Worm (Caenorhabditis elegans) whole organism, early embryonic: Measurements from ENCODE around the gene acdh-12.

Experiments used
- B0310.2 ChIP-seq: sonication (generic microtip); optimal IDR thresholded peaks from 2 replicates; lab custom pipeline; 2016; ENCODE audit warnings: mild to moderate bottlenecking, missing genetic modification characterization, missing compliant biosample characterization
- F13C5.2 ChIP-seq: sonication (generic microtip); optimal IDR thresholded peaks from 2 replicates; lab custom pipeline; 2017; ENCODE audit warnings: mild to moderate bottlenecking, missing genetic modification characterization, inconsistent platforms, missing compliant biosample characterization
- aly-1 ChIP-seq: sonication (generic microtip); optimal IDR thresholded peaks from 2 replicates; lab custom pipeline; 2016; ENCODE audit warnings: missing genetic modification characterization, missing compliant biosample characterization
- ama-1 ChIP-seq: fragments of 150-350 bp; optimal IDR thresholded peaks from 2 replicates; lab custom pipeline; 2014
- ceh-13 ChIP-seq: fragments of 200-800 bp; sonication (Bioruptor generic); optimal IDR thresholded peaks from 2 replicates; lab custom pipeline; 2018; ENCODE audit warnings: mild to moderate bottlenecking, missing genetic modification characterization, missing compliant biosample characterization
- ceh-36 ChIP-seq: sonication (generic microtip); optimal IDR thresholded peaks from 2 replicates; lab custom pipeline; 2016; ENCODE audit warnings: missing genetic modification characterization, inconsistent platforms, missing compliant biosample characterization
- ets-7 ChIP-seq: sonication (generic microtip); optimal IDR thresholded peaks from 2 replicates; lab custom pipeline; 2016; ENCODE audit warnings: missing genotype, missing genetic modification characterization, missing compliant biosample characterization
- flt-1 ChIP-seq: fragments of 200-800 bp; sonication (Bioruptor generic); IDR thresholded peaks from 2 replicates; pipeline ENCODE4 v1.3.6; 2022; ENCODE audit warnings: missing genetic modification characterization, missing compliant biosample characterization
- hmbx-1 ChIP-seq: sonication (generic microtip); optimal IDR thresholded peaks from 2 replicates; lab custom pipeline; 2016; ENCODE audit warnings: mild to moderate bottlenecking, missing genetic modification characterization, missing compliant biosample characterization
- hmg-4 ChIP-seq: fragments of 200-800 bp; sonication (Bioruptor generic); optimal IDR thresholded peaks from 2 replicates; lab custom pipeline; 2018; ENCODE audit warnings: mild to moderate bottlenecking, missing genetic modification characterization, missing compliant biosample characterization
- hnd-1 ChIP-seq: sonication (generic microtip); optimal IDR thresholded peaks from 2 replicates; lab custom pipeline; 2016; ENCODE audit warnings: missing genetic modification characterization, missing compliant biosample characterization
- pes-1 ChIP-seq: fragments of 200-800 bp; sonication (Bioruptor generic); IDR thresholded peaks from 2 replicates; pipeline ENCODE4 v1.3.6; 2022; ENCODE audit warnings: missing genetic modification reagents, missing genetic modification characterization, missing compliant biosample characterization
- scrt-1 ChIP-seq: fragments of 200-800 bp; sonication (Bioruptor generic); IDR thresholded peaks from 2 replicates; pipeline ENCODE4 v1.3.6; 2022; ENCODE audit warnings: missing genetic modification characterization, missing compliant biosample characterization
- sea-1 ChIP-seq: fragments of 200-800 bp; sonication (Bioruptor generic); conservative IDR thresholded peaks from 2 replicates; pipeline ENCODE4 v1.3.6; 2022; ENCODE audit warnings: missing genetic modification characterization, missing compliant biosample characterization
- tbx-11 ChIP-seq: fragments of 200-800 bp; sonication (Bioruptor generic); IDR thresholded peaks from 2 replicates; pipeline ENCODE4 v1.3.6; 2022; ENCODE audit warnings: missing genetic modification characterization, missing compliant biosample characterization
- tbx-37 ChIP-seq: fragments of 200-800 bp; sonication (Bioruptor generic); conservative IDR thresholded peaks from 2 replicates; pipeline ENCODE4 v1.3.6; 2022; ENCODE audit warnings: missing genetic modification reagents, missing genetic modification characterization, missing compliant biosample characterization
- tra-4 ChIP-seq: sonication (generic microtip); optimal IDR thresholded peaks from 2 replicates; lab custom pipeline; 2017; ENCODE audit warnings: missing genetic modification characterization, missing compliant biosample characterization

Gene acdh-12

ce11 chrII:7166768-7167167 is 28.7 kb downstream of the acdh-12 start:
- TF ChIP-seq tbx-37: no peak
- no peak for TF ChIP-seq tbx-11 (GFP tag; lab: Robert Waterston, UW)
- no peak for TF ChIP-seq sea-1 (GFP tag; lab: Robert Waterston, UW)
- no peak for TF ChIP-seq ceh-13 (GFP tag; lab: Kevin White, UChicago)
- no peak for TF ChIP-seq tra-4 (tag; lab: Kevin White, UChicago)
- TF ChIP-seq pes-1 (GFP tag; lab: Robert Waterston, UW): no peak
- TF ChIP-seq ama-1 (lab: Kevin White, UChicago): no peak
- TF ChIP-seq ceh-36 (tag; lab: Kevin White, UChicago): no peak
- TF ChIP-seq F13C5.2: no peak
- TF ChIP-seq aly-1 (tag; lab: Kevin White, UChicago): no peak
- TF ChIP-seq hmg-4: no peak
- TF ChIP-seq flt-1 (GFP tag; lab: Robert Waterston, UW): no peak
- no peak for TF ChIP-seq hnd-1 (tag; lab: Kevin White, UChicago)

ce11 chrII:7165749-7166148 is 29.7 kb downstream of the acdh-12 start, which contains the start of gene mfsd-13.2:
Gene mfsd-13.2 (minus strand): TSS chrII:7165849.
- TF ChIP-seq ceh-36 (tag; lab: Kevin White, UChicago): no peak
- no peak for TF ChIP-seq hmg-4
- TF ChIP-seq pes-1 (GFP tag; lab: Robert Waterston, UW): no peak
- no peak for TF ChIP-seq B0310.2 (tag; lab: Kevin White, UChicago)
- TF ChIP-seq hnd-1 (tag; lab: Kevin White, UChicago): no peak
- TF ChIP-seq aly-1 (tag; lab: Kevin White, UChicago): no peak
- TF ChIP-seq ceh-13 (GFP tag; lab: Kevin White, UChicago): no peak
- no peak for TF ChIP-seq tbx-37
- TF ChIP-seq ama-1 (lab: Kevin White, UChicago): no peak
- TF ChIP-seq tbx-11 (GFP tag; lab: Robert Waterston, UW): no peak
- no peak for TF ChIP-seq hmbx-1 (tag; lab: Kevin White, UChicago)
- no peak for TF ChIP-seq ets-7 (tag; lab: Kevin White, UChicago)
- TF ChIP-seq flt-1 (GFP tag; lab: Robert Waterston, UW): no peak
- TF ChIP-seq sea-1 (GFP tag; lab: Robert Waterston, UW): no peak
- TF ChIP-seq scrt-1 (GFP tag; lab: Robert Waterston, UW): no peak
- TF ChIP-seq tra-4 (tag; lab: Kevin White, UChicago): no peak
- TF ChIP-seq F13C5.2: no peak

DNA sequence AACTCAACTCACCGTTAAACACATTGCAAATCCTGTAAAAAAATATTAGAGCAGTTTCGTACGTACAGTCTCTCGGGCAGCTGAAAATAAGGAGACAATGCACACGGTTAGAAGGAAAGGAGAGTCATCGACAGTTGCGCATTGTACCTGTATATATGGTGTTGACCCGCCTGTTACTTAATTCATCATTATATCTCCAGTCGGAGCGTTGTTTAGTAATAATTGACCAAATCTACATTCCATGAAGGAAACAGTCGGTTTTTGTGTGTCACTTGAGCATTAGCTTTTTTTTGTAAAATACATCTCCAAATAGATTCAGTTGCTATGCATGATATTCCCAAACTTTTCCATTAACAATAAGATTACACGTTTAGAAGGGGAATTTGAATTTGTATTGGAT is 33.9 kb downstream of the acdh-12 start, which contains the start of gene C27H5.12:
Gene C27H5.12 (minus strand): TSS at position 101 of the 400 bp plus-strand sequence.
- TF ChIP-seq hmg-4: no peak
- TF ChIP-seq tbx-37: no peak
- TF ChIP-seq flt-1 (GFP tag; lab: Robert Waterston, UW): no peak
- TF ChIP-seq ets-7 (tag; lab: Kevin White, UChicago): no peak
- TF ChIP-seq hmbx-1 (tag; lab: Kevin White, UChicago): no peak

ce11 chrII:7157415-7157814 is 38.0 kb downstream of the acdh-12 start:
- TF ChIP-seq ama-1 (lab: Kevin White, UChicago) (no peak), ceh-36 (tag; lab: Kevin White, UChicago) (no peak), hmg-4 (no peak), hmbx-1 (tag; lab: Kevin White, UChicago) (no peak), aly-1 (tag; lab: Kevin White, UChicago) (no peak), tbx-11 (GFP tag; lab: Robert Waterston, UW) (no peak), tbx-37 (no peak), ceh-13 (GFP tag; lab: Kevin White, UChicago) (no peak), hnd-1 (tag; lab: Kevin White, UChicago) (no peak), ets-7 (tag; lab: Kevin White, UChicago) (no peak), scrt-1 (GFP tag; lab: Robert Waterston, UW) (no peak), pes-1 (GFP tag; lab: Robert Waterston, UW) (no peak)

ce11 chrII:7155392-7155791 is 40.0 kb downstream of the acdh-12 start, which contains the start of gene C27H5.2:
Gene C27H5.2 (plus strand): TSS chrII:7155581.
- no peak for TF ChIP-seq tbx-37
- no peak for TF ChIP-seq ama-1 (lab: Kevin White, UChicago)
- no peak for TF ChIP-seq ets-7 (tag; lab: Kevin White, UChicago)
- TF ChIP-seq sea-1 (GFP tag; lab: Robert Waterston, UW): no peak
- TF ChIP-seq hmg-4: no peak
- TF ChIP-seq pes-1 (GFP tag; lab: Robert Waterston, UW): no peak
- no peak for TF ChIP-seq ceh-36 (tag; lab: Kevin White, UChicago)

ce11 chrII:7154711-7155110 is 40.7 kb downstream of the acdh-12 start:
- TF ChIP-seq scrt-1 (GFP tag; lab: Robert Waterston, UW): no peak
- TF ChIP-seq sea-1 (GFP tag; lab: Robert Waterston, UW): no peak
- no peak for TF ChIP-seq F13C5.2
- no peak for TF ChIP-seq B0310.2 (tag; lab: Kevin White, UChicago)
- no peak for TF ChIP-seq hmg-4
- TF ChIP-seq tra-4 (tag; lab: Kevin White, UChicago): no peak
- peak; percentile 38 for TF ChIP-seq aly-1 (tag; lab: Kevin White, UChicago)
- TF ChIP-seq pes-1 (GFP tag; lab: Robert Waterston, UW): no peak
- TF ChIP-seq ets-7 (tag; lab: Kevin White, UChicago): no peak

- peak; percentile 46 for TF ChIP-seq hmg-4
- peak; percentile 39 for TF ChIP-seq ceh-36 (tag; lab: Kevin White, UChicago)
- TF ChIP-seq F13C5.2: peak; percentile 89
- TF ChIP-seq hnd-1 (tag; lab: Kevin White, UChicago): peak; percentile 1
- peak; percentile 33; the same call in 1 of the 2 replicates for TF ChIP-seq tbx-37
- no peak for TF ChIP-seq B0310.2 (tag; lab: Kevin White, UChicago)
- peak; percentile 48; the same call in 1 of the 2 replicates for TF ChIP-seq tbx-11 (GFP tag; lab: Robert Waterston, UW)
- TF ChIP-seq sea-1 (GFP tag; lab: Robert Waterston, UW): no peak; the same call in 1 of the 2 replicates
- peak; percentile 64; the same call in 1 of the 2 replicates for TF ChIP-seq flt-1 (GFP tag; lab: Robert Waterston, UW)
- TF ChIP-seq scrt-1 (GFP tag; lab: Robert Waterston, UW): peak; percentile 58; the same call in 1 of the 2 replicates
- peak; percentile 19 for TF ChIP-seq hmbx-1 (tag; lab: Kevin White, UChicago)
- TF ChIP-seq ceh-13 (GFP tag; lab: Kevin White, UChicago): no peak
- TF ChIP-seq ama-1 (lab: Kevin White, UChicago): no peak
- peak; percentile 77 for TF ChIP-seq pes-1 (GFP tag; lab: Robert Waterston, UW)
- TF ChIP-seq ets-7 (tag; lab: Kevin White, UChicago): no peak
Measured at ce11 chrII:7151969-7152631, 43.3 kb downstream of the acdh-12 start, which contains the start of gene fust-1. Gene fust-1 (plus strand): TSS chrII:7152581.
